Worm (Caenorhabditis elegans) whole organism, L4 larva: ENCODE measurements around the gene srw-60.

Experiments used
- F37D6.2 ChIP-seq: sonication (generic microtip); optimal IDR thresholded peaks from 2 replicates; lab custom pipeline; 2016; ENCODE audit warnings: mild to moderate bottlenecking, missing genetic modification characterization, missing compliant biosample characterization
- R02D3.7 ChIP-seq: fragments of 150-350 bp; sonication (generic microtip); optimal IDR thresholded peaks from 3 replicates; lab custom pipeline; 2014; ENCODE audit warnings: missing biosample characterization, missing genetic modification characterization
- Y105C5A.15 ChIP-seq: fragments of 200-800 bp; sonication (Bioruptor generic); IDR thresholded peaks from 2 replicates; pipeline ENCODE4 v1.3.6; 2022; ENCODE audit warnings: missing genetic modification characterization, missing compliant biosample characterization
- aha-1 ChIP-seq: fragments of 150-350 bp; peaks from one replicate; lab custom pipeline; 2014; ENCODE audit warnings: missing biosample characterization, missing genetic modification characterization
- aly-2 ChIP-seq: sonication (generic microtip); optimal IDR thresholded peaks from 2 replicates; lab custom pipeline; 2018; ENCODE audit warnings: missing biosample characterization, missing genetic modification characterization
- ama-1 ChIP-seq: fragments of 150-350 bp; optimal IDR thresholded peaks from 2 replicates; lab custom pipeline; 2014; ENCODE audit warnings: inconsistent platforms, mixed read lengths
- arid-1 ChIP-seq: fragments of 200-800 bp; sonication (Bioruptor generic); conservative IDR thresholded peaks from 2 replicates; pipeline ENCODE4 v1.3.6; 2022; ENCODE audit warnings: missing genetic modification reagents, missing genetic modification characterization, missing compliant biosample characterization
- ceh-20 ChIP-seq: fragments of 200-800 bp; sonication (Bioruptor generic); IDR thresholded peaks from 2 replicates; pipeline ENCODE4 v1.3.6; 2022; ENCODE audit warnings: missing genetic modification reagents, missing genetic modification characterization, missing compliant biosample characterization
- ceh-82 ChIP-seq: sonication (generic microtip); optimal IDR thresholded peaks from 2 replicates; lab custom pipeline; 2017; ENCODE audit warnings: missing biosample characterization, missing genetic modification characterization
- cey-2 ChIP-seq: sonication (generic microtip); optimal IDR thresholded peaks from 3 replicates; lab custom pipeline; 2017; ENCODE audit warnings: missing genetic modification characterization, mild to moderate bottlenecking, missing compliant biosample characterization, antibody characterized with exemption, borderline replicate concordance; ENCODE audit not compliant: insufficient read depth
- daf-12 ChIP-seq: fragments of 150-350 bp; optimal IDR thresholded peaks from 2 replicates; lab custom pipeline; 2014; ENCODE audit warnings: missing biosample characterization, missing genetic modification reagents, missing genetic modification characterization
- dmd-6 ChIP-seq: fragments of 200-800 bp; sonication (Bioruptor generic); IDR thresholded peaks from 2 replicates; pipeline ENCODE4 v1.3.6; 2022; ENCODE audit warnings: missing genetic modification reagents, missing genetic modification characterization, missing compliant biosample characterization
- dmd-8 ChIP-seq: fragments of 200-800 bp; sonication (Bioruptor generic); IDR thresholded peaks from 2 replicates; pipeline ENCODE4 v1.3.6; 2022; ENCODE audit warnings: missing genetic modification characterization, missing compliant biosample characterization
- dpl-1 ChIP-seq: fragments of 150-350 bp; optimal IDR thresholded peaks from 2 replicates; lab custom pipeline; 2014; ENCODE audit warnings: missing biosample characterization, missing genetic modification reagents, missing genetic modification characterization
- dve-1 ChIP-seq: sonication (generic microtip); optimal IDR thresholded peaks from 2 replicates; lab custom pipeline; 2017; ENCODE audit warnings: antibody characterized with exemption, mild to moderate bottlenecking, missing genetic modification characterization, missing compliant biosample characterization; ENCODE audit not compliant: insufficient read depth
- egl-43 ChIP-seq: fragments of 200-800 bp; sonication (Bioruptor generic); IDR thresholded peaks from 2 replicates; pipeline ENCODE4 v1.3.6; 2022; ENCODE audit warnings: missing genetic modification reagents, missing genetic modification characterization, missing compliant biosample characterization
- gei-8 ChIP-seq: fragments of 200-800 bp; sonication (Bioruptor generic); optimal IDR thresholded peaks from 2 replicates; lab custom pipeline; 2018; ENCODE audit warnings: mild to moderate bottlenecking, missing genetic modification characterization, missing compliant biosample characterization
- hlh-11 ChIP-seq: fragments of 200-800 bp; sonication (Bioruptor generic); optimal IDR thresholded peaks from 2 replicates; lab custom pipeline; 2018; ENCODE audit warnings: mild to moderate bottlenecking, missing genetic modification characterization, missing compliant biosample characterization
- hmg-1.1 ChIP-seq: fragments of 200-800 bp; sonication (Bioruptor generic); IDR thresholded peaks from 2 replicates; pipeline ENCODE4 v1.3.6; 2022; ENCODE audit warnings: missing genetic modification reagents, missing genetic modification characterization, missing compliant biosample characterization
- lin-1 ChIP-seq: fragments of 200-800 bp; sonication (Bioruptor generic); IDR thresholded peaks from 2 replicates; pipeline ENCODE4 v1.3.6; 2022; ENCODE audit warnings: missing genetic modification reagents, missing genetic modification characterization, missing compliant biosample characterization
- lin-13 ChIP-seq: fragments of 150-350 bp; optimal IDR thresholded peaks from 2 replicates; lab custom pipeline; 2014; ENCODE audit warnings: missing biosample characterization, missing genetic modification reagents, missing genetic modification characterization
- lin-15B ChIP-seq: fragments of 150-350 bp; sonication (generic microtip); optimal IDR thresholded peaks from 3 replicates; lab custom pipeline; 2014; ENCODE audit warnings: missing biosample characterization, missing genetic modification characterization
- lin-38 ChIP-seq: fragments of 200-800 bp; sonication (Bioruptor generic); IDR thresholded peaks from 2 replicates; pipeline ENCODE4 v1.3.6; 2022; ENCODE audit warnings: missing genetic modification reagents, missing genetic modification characterization, missing compliant biosample characterization
- lsy-2 ChIP-seq, 2 experiments: fragments of 150-350 bp in 1 of 2; sonication (generic microtip) in 1 of 2; optimal IDR thresholded peaks; 2 replicates each; lab custom pipeline; 2014 to 2017; ENCODE audit warnings: missing biosample characterization in 2 of 2, missing genetic modification characterization in 2 of 2
- madf-5 ChIP-seq, 2 experiments: fragments of 200-800 bp; sonication (Bioruptor generic); IDR thresholded peaks; 2 replicates each; pipeline ENCODE4 v1.3.6; 2022; ENCODE audit warnings: missing compliant biosample characterization in 2 of 2, missing genetic modification characterization in 2 of 2
- mep-1 ChIP-seq: fragments of 150-350 bp; sonication (generic microtip); optimal IDR thresholded peaks from 3 replicates; lab custom pipeline; 2014; ENCODE audit warnings: missing biosample characterization, missing genetic modification characterization
- mes-2 ChIP-seq: sonication (generic microtip); optimal IDR thresholded peaks from 2 replicates; lab custom pipeline; 2016; ENCODE audit warnings: missing genotype, mild to moderate bottlenecking, missing genetic modification characterization, missing compliant biosample characterization; ENCODE audit not compliant: poor library complexity, severe bottlenecking
- mxl-3 ChIP-seq: fragments of 200-800 bp; sonication (Bioruptor generic); optimal IDR thresholded peaks from 2 replicates; lab custom pipeline; 2018; ENCODE audit warnings: mild to moderate bottlenecking, missing genetic modification characterization, missing compliant biosample characterization
- nhr-102 ChIP-seq: sonication (generic microtip); optimal IDR thresholded peaks from 2 replicates; lab custom pipeline; 2016; ENCODE audit warnings: mild to moderate bottlenecking, missing genetic modification characterization, moderate library complexity, missing compliant biosample characterization
- nhr-111 ChIP-seq: fragments of 200-800 bp; sonication (Bioruptor generic); optimal IDR thresholded peaks from 2 replicates; lab custom pipeline; 2018; ENCODE audit warnings: mild to moderate bottlenecking, missing genetic modification characterization, missing compliant biosample characterization
- nhr-42 ChIP-seq: fragments of 200-800 bp; sonication (Bioruptor generic); IDR thresholded peaks from 2 replicates; pipeline ENCODE4 v1.3.6; 2022; ENCODE audit warnings: missing genetic modification characterization, missing compliant biosample characterization
- nhr-48 ChIP-seq: sonication (generic microtip); optimal IDR thresholded peaks from 2 replicates; lab custom pipeline; 2016; ENCODE audit warnings: mild to moderate bottlenecking, missing genetic modification characterization, missing compliant biosample characterization
- php-3 ChIP-seq: fragments of 200-800 bp; sonication (Bioruptor generic); IDR thresholded peaks from 2 replicates; pipeline ENCODE4 v1.3.6; 2022; ENCODE audit warnings: missing genetic modification reagents, missing genetic modification characterization, missing compliant biosample characterization
- pqm-1 ChIP-seq: sonication (generic microtip); optimal IDR thresholded peaks from 2 replicates; lab custom pipeline; 2017; ENCODE audit warnings: missing biosample characterization, missing genetic modification characterization
- rbr-2 ChIP-seq: sonication (generic microtip); optimal IDR thresholded peaks from 2 replicates; lab custom pipeline; 2016; ENCODE audit warnings: missing genotype, missing genetic modification characterization, missing compliant biosample characterization
- saeg-2 ChIP-seq: fragments of 200-800 bp; sonication (Bioruptor generic); IDR thresholded peaks from 2 replicates; pipeline ENCODE4 v1.3.6; 2022; ENCODE audit warnings: missing genetic modification reagents, missing genetic modification characterization, missing compliant biosample characterization
- sdz-12 ChIP-seq: fragments of 200-800 bp; sonication (Bioruptor generic); optimal IDR thresholded peaks from 2 replicates; lab custom pipeline; 2018; ENCODE audit warnings: mild to moderate bottlenecking, missing genetic modification characterization, missing compliant biosample characterization
- set-16 ChIP-seq: fragments of 200-800 bp; sonication (Bioruptor generic); IDR thresholded peaks from 2 replicates; pipeline ENCODE4 v1.3.6; 2022; ENCODE audit warnings: missing genetic modification reagents, missing genetic modification characterization, missing compliant biosample characterization
- skn-1 ChIP-seq: fragments of 150-350 bp; optimal IDR thresholded peaks from 2 replicates; lab custom pipeline; 2014; ENCODE audit warnings: missing biosample characterization, missing genetic modification characterization
- snpc-1.2 ChIP-seq: fragments of 200-800 bp; sonication (Bioruptor generic); IDR thresholded peaks from 2 replicates; pipeline ENCODE4 v1.3.6; 2022; ENCODE audit warnings: missing genetic modification reagents, missing genetic modification characterization, missing compliant biosample characterization
- snpc-4 ChIP-seq: fragments of 150-350 bp; optimal IDR thresholded peaks from 2 replicates; lab custom pipeline; 2014; ENCODE audit warnings: missing biosample characterization, missing genetic modification characterization
- tra-1 ChIP-seq: fragments of 200-800 bp; sonication (Bioruptor generic); IDR thresholded peaks from 2 replicates; pipeline ENCODE4 v1.3.6; 2022; ENCODE audit warnings: missing genetic modification reagents, missing genetic modification characterization, missing compliant biosample characterization
- unc-130 ChIP-seq: sonication (generic microtip); optimal IDR thresholded peaks from 2 replicates; lab custom pipeline; 2016; ENCODE audit warnings: missing genetic modification reagents, missing genetic modification characterization, missing compliant biosample characterization
- vab-7 ChIP-seq: fragments of 200-800 bp; sonication (Bioruptor generic); IDR thresholded peaks from 2 replicates; pipeline ENCODE4 v1.3.6; 2022; ENCODE audit warnings: missing genetic modification reagents, missing genetic modification characterization, missing compliant biosample characterization
- zfp-2 ChIP-seq: sonication (generic microtip); optimal IDR thresholded peaks from 2 replicates; lab custom pipeline; 2016; ENCODE audit warnings: mild to moderate bottlenecking, missing genetic modification characterization, missing compliant biosample characterization
- zfp-3 ChIP-seq: fragments of 200-800 bp; sonication (Bioruptor generic); conservative IDR thresholded peaks from 2 replicates; pipeline ENCODE4 v1.3.6; 2022; ENCODE audit warnings: missing genetic modification reagents, missing genetic modification characterization, missing compliant biosample characterization
- ztf-7 ChIP-seq: fragments of 150-350 bp; optimal IDR thresholded peaks from 2 replicates; lab custom pipeline; 2014; ENCODE audit warnings: missing biosample characterization, missing genetic modification characterization

The srw-60 gene

DNA sequence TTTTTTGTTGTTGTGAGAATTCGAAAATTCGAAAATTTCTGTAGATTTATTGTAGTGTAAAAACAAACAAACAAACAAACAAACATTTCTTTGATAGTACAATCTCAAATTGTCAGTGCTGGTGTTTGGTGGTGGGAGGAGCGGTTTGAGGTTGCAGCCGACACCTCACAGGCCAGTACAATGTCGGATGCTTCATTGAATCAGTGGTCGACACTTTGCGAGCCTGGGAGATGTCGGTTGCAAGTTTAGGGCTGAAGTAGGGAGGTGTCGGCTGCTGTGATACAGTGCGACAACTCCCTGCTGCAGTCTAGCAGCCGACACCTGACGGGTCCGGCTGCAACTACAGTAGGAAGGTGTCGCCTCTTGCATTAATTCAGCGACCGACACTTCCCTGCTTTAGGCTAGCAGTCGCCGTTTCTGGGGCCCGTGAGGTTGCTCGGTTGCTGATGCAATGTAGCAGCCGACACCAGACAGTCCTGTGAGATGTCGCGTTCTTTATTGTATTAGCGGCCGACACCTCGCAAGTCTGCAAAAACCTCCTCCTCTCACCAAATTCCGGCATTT, 27.6 kb downstream of the srw-60 start:
- TF ChIP-seq ztf-7: no peak
- TF ChIP-seq ceh-82 (tag; lab: Kevin White, UChicago): no peak
- peak; percentile 9 for TF ChIP-seq aha-1 (tag; lab: Kevin White, UChicago)
- TF ChIP-seq mes-2 (tag; lab: Kevin White, UChicago): no peak
- no peak for TF ChIP-seq Y105C5A.15
- TF ChIP-seq ceh-20 (GFP tag; lab: Robert Waterston, UW): no peak
- peak; percentile 36; the same call in 1 of the 2 replicates for TF ChIP-seq dmd-8 (GFP tag; lab: Robert Waterston, UW)
- no peak for TF ChIP-seq sdz-12 (GFP tag; lab: Kevin White, UChicago)
- peak; percentile 61 for TF ChIP-seq set-16
- peak in 1 of 2 experiments; percentile 1 for TF ChIP-seq lsy-2 (tag; optimal IDR thresholded peaks at IDR 0.05; lab: Kevin White, UChicago)
- 0 out of 2 replicates have a peak, but pooled peaks have one; percentile 9 for TF ChIP-seq lin-38 (GFP tag; lab: Robert Waterston, UW)
- TF ChIP-seq vab-7 (GFP tag; lab: Robert Waterston, UW): no peak
- TF ChIP-seq tra-1 (GFP tag; lab: Robert Waterston, UW): 0 out of 2 replicates have a peak, but pooled peaks have one; percentile 16
- peak; percentile 37 for TF ChIP-seq lin-13 (GFP tag; lab: Kevin White, UChicago)

DNA sequence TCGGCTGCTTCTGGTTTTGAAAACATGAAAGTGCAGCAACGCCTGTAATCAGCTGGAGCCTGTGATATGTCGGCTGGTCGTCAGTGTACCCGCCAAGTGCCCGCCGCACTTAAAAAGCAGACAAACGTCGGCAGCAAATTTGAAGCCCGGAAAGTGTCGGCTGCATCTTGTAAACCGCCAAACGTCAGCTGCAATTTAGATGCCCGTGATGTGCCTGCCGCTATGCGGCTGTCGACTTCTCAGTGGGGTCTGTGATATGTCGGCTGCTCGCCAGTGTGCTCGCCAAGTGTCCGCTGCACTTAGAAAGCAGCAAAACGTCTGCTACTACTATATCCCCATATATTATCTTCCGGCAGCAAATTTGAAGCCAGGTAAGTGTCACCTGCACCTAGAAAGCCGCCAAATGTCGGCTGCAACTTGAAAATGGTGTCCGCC, 28.7 kb downstream of the srw-60 start:
- TF ChIP-seq lin-38 (GFP tag; lab: Robert Waterston, UW) (0 out of 2 replicates have a peak, but pooled peaks have one; percentile 5), hmg-1.1 (GFP tag; lab: Robert Waterston, UW) (peak; percentile 41; the same call in 1 of the 2 replicates), dve-1 (tag; lab: Kevin White, UChicago) (no peak), snpc-1.2 (0 out of 2 replicates have a peak, but pooled peaks have one; percentile 52), aha-1 (tag; lab: Kevin White, UChicago) (peak; percentile 72), hlh-11 (peak; percentile 38), rbr-2 (no peak), zfp-2 (tag; lab: Kevin White, UChicago) (no peak), sdz-12 (GFP tag; lab: Kevin White, UChicago) (peak; percentile 41), madf-5 (GFP tag; IDR thresholded peaks at IDR 0.05; lab: Robert Waterston, UW) (0 out of 4 replicates have a peak, but pooled peaks of 1 of the 2 experiments have one; percentile 57), mep-1 (tag; lab: Kevin White, UChicago) (peak; percentile 14), lin-15B (tag; lab: Kevin White, UChicago) (no peak), F37D6.2 (tag; lab: Kevin White, UChicago) (no peak), daf-12 (tag; lab: Kevin White, UChicago) (no peak), arid-1 (GFP tag; lab: Robert Waterston, UW) (no peak), mxl-3 (GFP tag; lab: Kevin White, UChicago) (no peak), skn-1 (tag; lab: Kevin White, UChicago) (no peak), unc-130 (GFP tag; lab: Kevin White, UChicago) (no peak), nhr-42 (GFP tag; lab: Robert Waterston, UW) (no peak), cey-2 (no peak), ceh-20 (GFP tag; lab: Robert Waterston, UW) (no peak), lin-13 (GFP tag; lab: Kevin White, UChicago) (peak; percentile 14), aly-2 (no peak), dpl-1 (GFP tag; lab: Kevin White, UChicago) (no peak), egl-43 (GFP tag; lab: Robert Waterston, UW) (peak; percentile 75), lin-1 (GFP tag; lab: Robert Waterston, UW) (no peak), nhr-102 (tag; lab: Kevin White, UChicago) (no peak), php-3 (GFP tag; lab: Robert Waterston, UW) (0 out of 2 replicates have a peak, but pooled peaks have one; percentile 17), pqm-1 (tag; lab: Kevin White, UChicago) (no peak), gei-8 (GFP tag; lab: Kevin White, UChicago) (no peak), snpc-4 (peak; percentile 46), set-16 (peak; percentile 59), lsy-2 (tag; optimal IDR thresholded peaks at IDR 0.05; lab: Kevin White, UChicago) (no peak), mes-2 (tag; lab: Kevin White, UChicago) (peak; percentile 4), Y105C5A.15 (no peak), R02D3.7 (no peak), nhr-111 (GFP tag; lab: Kevin White, UChicago) (peak; percentile 12), ama-1 (lab: Kevin White, UChicago) (no peak), nhr-48 (tag; lab: Kevin White, UChicago) (no peak), zfp-3 (GFP tag; lab: Robert Waterston, UW) (0 out of 2 replicates have a peak, but pooled peaks have one; percentile 53), saeg-2 (GFP tag; lab: Robert Waterston, UW) (no peak), dmd-6 (no peak)
